Worm (Caenorhabditis elegans): ENCODE measurements around the gene rml-4.

DNA sequence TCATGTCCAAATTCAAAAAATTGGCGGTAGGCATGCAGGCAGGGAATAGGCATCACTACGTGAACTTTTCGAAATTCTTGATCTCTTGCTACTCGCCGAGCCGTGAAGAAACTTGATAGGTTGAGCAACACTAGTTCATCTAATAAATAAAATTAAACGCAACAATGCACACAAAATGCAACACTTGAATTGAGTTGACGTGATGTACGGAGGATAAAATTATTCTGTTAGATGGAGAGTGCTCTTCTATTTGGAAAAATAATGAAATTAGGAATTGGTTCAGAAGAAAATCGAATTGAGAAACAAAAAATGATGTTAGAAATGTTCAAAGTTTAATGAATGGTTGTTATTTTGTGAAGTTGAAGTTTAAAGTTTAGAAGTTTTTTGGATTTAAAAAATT lies 18.0 kb upstream of the rml-4 start:
- no peak for TF ChIP-seq tab-1 (GFP tag; IDR thresholded peaks at IDR 0.05)
- TF ChIP-seq T22C8.4 (GFP tag; IDR thresholded peaks at IDR 0.05): no peak
- TF ChIP-seq ref-1 (GFP tag; conservative IDR thresholded peaks at IDR 0.05): no peak
- TF ChIP-seq ztf-29 (GFP tag; IDR thresholded peaks at IDR 0.05): no peak
- TF ChIP-seq ztf-23 (GFP tag; IDR thresholded peaks at IDR 0.05): no peak
- no peak for TF ChIP-seq flt-1 (GFP tag; IDR thresholded peaks at IDR 0.05)
- TF ChIP-seq med-1 (GFP tag; optimal IDR thresholded peaks at IDR 0.05; ENCODE audit: insufficient read depth): no peak

Data from whole organism, midembryonic.